Fruit fly (Drosophila melanogaster) whole organism, embryonic: Measurements from ENCODE around the gene nuf.

Experiments
- ATbp ChIP-seq: fragments of 200-800 bp; sonication (Bioruptor generic); optimal IDR thresholded peaks from 2 replicates; lab custom pipeline; 2017; ENCODE audit warnings: missing biosample characterization, mild to moderate bottlenecking, missing genetic modification characterization, missing genetic modification reagents
- Atf6 ChIP-seq: fragments of 200-800 bp; sonication (Bioruptor generic); IDR thresholded peaks from 2 replicates; pipeline ENCODE4 v1.3.6; 2022; ENCODE audit warnings: missing biosample characterization, missing genetic modification characterization
- Awh ChIP-seq: fragments of 200-800 bp; sonication (Bioruptor generic); IDR thresholded peaks from 2 replicates; pipeline ENCODE4, ENCODE4 v1.3.6; 2022; ENCODE audit warnings: missing biosample characterization, missing genetic modification characterization
- CG10543 ChIP-seq: fragments of 200-800 bp; sonication (Bioruptor generic); optimal IDR thresholded peaks from 3 replicates; lab custom pipeline; 2017; ENCODE audit warnings: missing biosample characterization, mild to moderate bottlenecking, missing genetic modification characterization, moderate library complexity
- CG11085 ChIP-seq: fragments of 200-800 bp; sonication (Bioruptor generic); IDR thresholded peaks from 2 replicates; pipeline ENCODE4 v1.3.6; 2022; ENCODE audit warnings: missing biosample characterization, missing genetic modification characterization
- CG13123 ChIP-seq: fragments of 200-800 bp; sonication (Bioruptor generic); optimal IDR thresholded peaks from 2 replicates; lab custom pipeline; 2016; ENCODE audit warnings: missing biosample characterization, missing genetic modification characterization
- CG14050 ChIP-seq: fragments of 200-800 bp; sonication (Bioruptor generic); IDR thresholded peaks from 3 replicates; pipeline ENCODE4 v1.3.6; 2022; ENCODE audit warnings: missing biosample characterization, missing genetic modification characterization
- CG14441 ChIP-seq: fragments of 200-800 bp; sonication (Bioruptor generic); IDR thresholded peaks from 2 replicates; pipeline ENCODE4 v1.3.6; 2022; ENCODE audit warnings: missing biosample characterization, missing genetic modification characterization
- CG14710 ChIP-seq: fragments of 200-800 bp; sonication (Bioruptor generic); optimal IDR thresholded peaks from 3 replicates; lab custom pipeline; 2019; ENCODE audit warnings: missing biosample characterization, mild to moderate bottlenecking, missing genetic modification characterization, moderate library complexity
- CG14860 ChIP-seq: fragments of 200-800 bp; sonication (Bioruptor generic); IDR thresholded peaks from 3 replicates; pipeline ENCODE4 v1.3.6; 2022; ENCODE audit warnings: missing biosample characterization, missing genetic modification characterization; ENCODE audit not compliant: partially characterized antibody
- CG15479 ChIP-seq: fragments of 200-800 bp; sonication (Bioruptor generic); optimal IDR thresholded peaks from 3 replicates; lab custom pipeline; 2019; ENCODE audit warnings: missing biosample characterization, mild to moderate bottlenecking, missing genetic modification characterization, moderate library complexity
- CG1832 ChIP-seq: fragments of 200-800 bp; sonication (Bioruptor generic); optimal IDR thresholded peaks from 2 replicates; lab custom pipeline; 2017; ENCODE audit warnings: missing biosample characterization, mild to moderate bottlenecking, missing genetic modification characterization, inconsistent platforms
- CG30431 ChIP-seq: fragments of 200-800 bp; sonication (Bioruptor generic); optimal IDR thresholded peaks from 2 replicates; lab custom pipeline; 2017; ENCODE audit warnings: missing biosample characterization, missing genetic modification characterization
- CG31388 ChIP-seq: fragments of 200-800 bp; sonication (Bioruptor generic); optimal IDR thresholded peaks from 2 replicates; lab custom pipeline; 2016; ENCODE audit warnings: missing biosample characterization, missing genetic modification characterization
- CG3163 ChIP-seq: fragments of 200-800 bp; sonication (Bioruptor generic); optimal IDR thresholded peaks from 3 replicates; lab custom pipeline; 2016; ENCODE audit warnings: missing biosample characterization, missing genetic modification characterization
- CG34376 ChIP-seq: fragments of 200-800 bp; sonication (Bioruptor generic); optimal IDR thresholded peaks from 2 replicates; lab custom pipeline; 2018; ENCODE audit warnings: missing biosample characterization, mild to moderate bottlenecking, missing genetic modification characterization
- CG3726 ChIP-seq: fragments of 200-800 bp; sonication (Bioruptor generic); IDR thresholded peaks from 3 replicates; pipeline ENCODE4, ENCODE4 v1.3.6; 2022; ENCODE audit warnings: missing biosample characterization, missing genetic modification characterization
- CG3838 ChIP-seq: fragments of 200-800 bp; sonication (Bioruptor generic); optimal IDR thresholded peaks from 3 replicates; lab custom pipeline; 2016; ENCODE audit warnings: missing biosample characterization, missing genetic modification characterization
- CG4282 ChIP-seq: fragments of 200-800 bp; sonication (Bioruptor generic); optimal IDR thresholded peaks from 2 replicates; lab custom pipeline; 2016; ENCODE audit warnings: missing biosample characterization, missing genetic modification characterization
- CG4328 ChIP-seq: fragments of 200-800 bp; sonication (Bioruptor generic); optimal IDR thresholded peaks from 3 replicates; lab custom pipeline; 2017; ENCODE audit warnings: missing biosample characterization, missing genetic modification reagents, missing genetic modification characterization
- CG4707 ChIP-seq: fragments of 200-800 bp; sonication (Bioruptor generic); optimal IDR thresholded peaks from 2 replicates; lab custom pipeline; 2018; ENCODE audit warnings: missing biosample characterization, mild to moderate bottlenecking, missing genetic modification characterization, moderate library complexity
- CG6254 ChIP-seq: fragments of 200-800 bp; sonication (Bioruptor generic); optimal IDR thresholded peaks from 3 replicates; lab custom pipeline; 2017; ENCODE audit warnings: mild to moderate bottlenecking, missing biosample characterization, missing genetic modification reagents, missing genetic modification characterization
- CG6654 ChIP-seq: fragments of 200-800 bp; sonication (Bioruptor generic); optimal IDR thresholded peaks from 2 replicates; lab custom pipeline; 2017; ENCODE audit warnings: missing biosample characterization, mild to moderate bottlenecking, missing genetic modification characterization
- CG6689 ChIP-seq: fragments of 200-800 bp; sonication (Bioruptor generic); IDR thresholded peaks from 2 replicates; pipeline ENCODE4 v1.3.6; 2022; ENCODE audit warnings: missing biosample characterization, missing genetic modification characterization
- CG6765 ChIP-seq: fragments of 200-800 bp; sonication (Bioruptor generic); optimal IDR thresholded peaks from 3 replicates; lab custom pipeline; 2017; ENCODE audit warnings: missing biosample characterization, mild to moderate bottlenecking, missing genetic modification characterization
- Deaf1 ChIP-seq: fragments of 200-800 bp; optimal IDR thresholded peaks from 3 replicates; lab custom pipeline; 2019; ENCODE audit warnings: missing biosample characterization, mild to moderate bottlenecking, missing genetic modification characterization, moderate library complexity
- Doc3 ChIP-seq: fragments of 200-800 bp; sonication (Bioruptor generic); IDR thresholded peaks from 3 replicates; pipeline ENCODE4 v1.3.6; 2022; ENCODE audit warnings: missing biosample characterization, missing genetic modification characterization; ENCODE audit not compliant: partially characterized antibody
- E2f1 ChIP-seq: fragments of 200-800 bp; sonication (Bioruptor generic); IDR thresholded peaks from 2 replicates; pipeline ENCODE4 v1.3.6; 2022; ENCODE audit warnings: missing biosample characterization, missing genetic modification characterization
- Eip74EF ChIP-seq, 2 experiments: fragments of 200-800 bp in 1 of 2; fragments of >200 bp in 1 of 2; sonication (Bioruptor generic) in 1 of 2; optimal IDR thresholded peaks; 2 replicates each; lab custom pipeline; 2017 to 2019; ENCODE audit warnings: missing biosample characterization in 2 of 2, missing genetic modification characterization in 2 of 2, mild to moderate bottlenecking in 1 of 2, moderate library complexity in 1 of 2
- Elba2 ChIP-seq: fragments of 200-800 bp; sonication (Bioruptor generic); optimal IDR thresholded peaks from 3 replicates; lab custom pipeline; 2016; ENCODE audit warnings: missing biosample characterization, missing genetic modification characterization
- GATAe ChIP-seq: fragments of 200-800 bp; sonication (Bioruptor generic); conservative IDR thresholded peaks from 2 replicates; pipeline ENCODE4 v1.3.6; 2022; ENCODE audit warnings: missing biosample characterization, missing genetic modification characterization
- Gsc ChIP-seq: fragments of 200-800 bp; sonication (Bioruptor generic); IDR thresholded peaks from 2 replicates; pipeline ENCODE4 v1.3.6; 2022; ENCODE audit warnings: missing biosample characterization, missing genetic modification characterization
- Nf-YB ChIP-seq: fragments of 200-800 bp; sonication (Bioruptor generic); optimal IDR thresholded peaks from 3 replicates; lab custom pipeline; 2019; ENCODE audit warnings: missing biosample characterization, mild to moderate bottlenecking, missing genetic modification characterization, moderate library complexity
- Rfx ChIP-seq: fragments of 200-800 bp; sonication (Bioruptor generic); IDR thresholded peaks from 2 replicates; pipeline ENCODE4 v1.3.6; 2022; ENCODE audit warnings: missing biosample characterization, missing genetic modification characterization
- Sin3A ChIP-seq: fragments of >200 bp; optimal IDR thresholded peaks from 2 replicates; lab custom pipeline; 2018
- Vsx1 ChIP-seq: fragments of 200-800 bp; sonication (Bioruptor generic); optimal IDR thresholded peaks from 2 replicates; lab custom pipeline; 2017; ENCODE audit warnings: missing biosample characterization, mild to moderate bottlenecking, missing genetic modification characterization, missing genetic modification reagents
- ci ChIP-seq: fragments of 200-800 bp; sonication (Bioruptor generic); IDR thresholded peaks from 3 replicates; pipeline ENCODE4 v1.3.6; 2022; ENCODE audit warnings: missing biosample characterization, missing genetic modification characterization
- dimm ChIP-seq: fragments of 200-800 bp; sonication (Bioruptor generic); IDR thresholded peaks from 2 replicates; pipeline ENCODE4 v1.3.6; 2022; ENCODE audit warnings: missing biosample characterization, missing genetic modification characterization
- dysf ChIP-seq: fragments of 200-800 bp; sonication (Bioruptor generic); IDR thresholded peaks from 3 replicates; pipeline ENCODE4 v1.3.6; 2022; ENCODE audit warnings: missing biosample characterization, missing genetic modification characterization
- kah ChIP-seq: fragments of 200-800 bp; sonication (Bioruptor generic); optimal IDR thresholded peaks from 2 replicates; lab custom pipeline; 2018; ENCODE audit warnings: missing biosample characterization, mild to moderate bottlenecking, missing genetic modification characterization
- lola ChIP-seq, 3 experiments: fragments of >200 bp in 2 of 3; fragments of 200-800 bp in 1 of 3; sonication (Bioruptor generic) in 1 of 3; optimal IDR thresholded peaks; 2 replicates each; lab custom pipeline; 2017 to 2019; ENCODE audit warnings: missing biosample characterization in 3 of 3, missing genetic modification characterization in 3 of 3, mild to moderate bottlenecking in 1 of 3, moderate library complexity in 1 of 3
- lov ChIP-seq, 2 experiments: fragments of 200-800 bp in 1 of 2; fragments of >200 bp in 1 of 2; sonication (Bioruptor generic) in 1 of 2; IDR thresholded peaks in 1 of 2; optimal IDR thresholded peaks in 1 of 2; 2 replicates in 1 of 2; 3 replicates in 1 of 2; pipeline versions ENCODE4 v1.3.6 to Lab custom; 2017 to 2022; ENCODE audit warnings: missing biosample characterization in 1 of 2, missing genetic modification characterization in 1 of 2
- oc ChIP-seq: fragments of 200-800 bp; sonication (Bioruptor generic); optimal IDR thresholded peaks from 2 replicates; lab custom pipeline; 2018; ENCODE audit warnings: missing biosample characterization, mild to moderate bottlenecking, missing genetic modification characterization, moderate library complexity
- phol ChIP-seq: fragments of 200-800 bp; sonication (Bioruptor generic); optimal IDR thresholded peaks from 3 replicates; lab custom pipeline; 2018; ENCODE audit warnings: missing biosample characterization, mild to moderate bottlenecking, missing genetic modification characterization, moderate library complexity
- pnt ChIP-seq: fragments of 200-800 bp; sonication (Bioruptor generic); optimal IDR thresholded peaks from 3 replicates; lab custom pipeline; 2016; ENCODE audit warnings: missing biosample characterization, missing genetic modification characterization
- pzg ChIP-seq: fragments of 200-800 bp; sonication (Bioruptor generic); optimal IDR thresholded peaks from 3 replicates; lab custom pipeline; 2018; ENCODE audit warnings: missing biosample characterization, mild to moderate bottlenecking, missing genetic modification characterization, moderate library complexity
- stwl ChIP-seq: fragments of 200-800 bp; sonication (Bioruptor generic); optimal IDR thresholded peaks from 3 replicates; lab custom pipeline; 2018; ENCODE audit warnings: missing biosample characterization, mild to moderate bottlenecking, missing genetic modification characterization, moderate library complexity
- tx ChIP-seq: fragments of 200-800 bp; sonication (Bioruptor generic); optimal IDR thresholded peaks from 2 replicates; lab custom pipeline; 2016; ENCODE audit warnings: missing biosample characterization, missing genetic modification characterization
- vvl ChIP-seq: fragments of 200-800 bp; sonication (Bioruptor generic); IDR thresholded peaks from 2 replicates; pipeline ENCODE4 v1.3.6; 2022; ENCODE audit warnings: missing biosample characterization, missing genetic modification characterization
- wdn ChIP-seq: fragments of 200-800 bp; sonication (Bioruptor generic); IDR thresholded peaks from 2 replicates; pipeline ENCODE4 v1.3.6; 2022; ENCODE audit warnings: missing biosample characterization, missing genetic modification characterization
- zen ChIP-seq: fragments of 200-800 bp; sonication (Bioruptor generic); optimal IDR thresholded peaks from 3 replicates; lab custom pipeline; 2018; ENCODE audit warnings: missing biosample characterization, mild to moderate bottlenecking, missing genetic modification characterization, moderate library complexity

Gene nuf

DNA sequence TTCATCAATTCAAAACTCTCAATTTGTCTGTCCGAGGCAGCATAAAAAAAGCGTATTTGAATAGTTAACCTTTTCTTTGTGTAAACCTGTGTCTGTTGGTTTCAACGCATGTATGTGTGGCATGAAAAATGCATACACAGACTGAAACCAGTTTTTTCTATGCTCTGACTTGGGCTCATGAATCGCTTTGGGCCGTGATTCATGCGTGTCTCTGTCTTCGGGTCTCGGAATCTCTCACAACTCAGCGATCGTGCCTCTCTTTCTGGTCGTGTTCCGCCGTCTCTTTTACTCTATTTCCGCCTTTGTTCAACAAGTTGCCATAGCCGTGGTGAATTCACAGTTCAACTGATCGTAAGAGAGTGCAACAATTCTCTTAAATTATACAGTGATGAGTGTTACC lies 10.3 kb downstream of the nuf start (continued):
- TF ChIP-seq CG14441 (GFP tag; lab: Robert Waterston, UW) (no peak), lov (optimal IDR thresholded peaks at IDR 0.05; lab: Kevin White, UChicago) (no peak), lov (GFP tag; IDR thresholded peaks at IDR 0.05; lab: Robert Waterston, UW) (no peak), CG4707 (GFP tag; lab: Kevin White, UChicago) (no peak), CG6654 (GFP tag; lab: Kevin White, UChicago) (no peak), CG1832 (GFP tag; lab: Kevin White, UChicago) (no peak), Vsx1 (GFP tag; lab: Kevin White, UChicago) (no peak), ci (GFP tag; lab: Robert Waterston, UW) (peak; percentile 58; the same call in 2 of the 3 replicates), CG14050 (GFP tag; lab: Robert Waterston, UW) (no peak), CG6765 (GFP tag; lab: Kevin White, UChicago) (no peak), oc (tag; lab: Kevin White, UChicago) (peak; percentile 57), CG13123 (GFP tag; lab: Kevin White, UChicago) (no peak), Nf-YB (peak; percentile 2), pzg (GFP tag; lab: Kevin White, UChicago) (no peak), CG34376 (GFP tag; lab: Kevin White, UChicago) (no peak), lola (GFP tag; optimal IDR thresholded peaks at IDR 0.05; lab: Kevin White, UChicago) (no peak), CG31388 (GFP tag; lab: Kevin White, UChicago) (no peak), CG14710 (tag; lab: Kevin White, UChicago) (no peak), CG3163 (GFP tag; lab: Kevin White, UChicago) (peak; percentile 91), stwl (tag; lab: Kevin White, UChicago) (peak; percentile 13), Gsc (GFP tag; lab: Robert Waterston, UW) (no peak), dysf (no peak), Rfx (peak; percentile 5; the same call in 1 of the 2 replicates), CG15479 (GFP tag; lab: Kevin White, UChicago) (peak; percentile 12), Eip74EF (GFP tag; optimal IDR thresholded peaks at IDR 0.05; lab: Kevin White, UChicago) (peak in 1 of 2 experiments; percentile 54), wdn (GFP tag; lab: Robert Waterston, UW) (no peak), Awh (no peak), E2f1 (GFP tag; lab: Robert Waterston, UW) (no peak), CG3726 (GFP tag; lab: Robert Waterston, UW) (no peak), kah (GFP tag; lab: Kevin White, UChicago) (peak; percentile 80), CG30431 (GFP tag; lab: Kevin White, UChicago) (no peak), vvl (peak; percentile 79), pnt (GFP tag; lab: Kevin White, UChicago) (no peak), ATbp (GFP tag; lab: Kevin White, UChicago) (no peak), Deaf1 (tag; lab: Kevin White, UChicago) (peak; percentile 85), Sin3A (lab: Kevin White, UChicago) (no peak), phol (tag; lab: Kevin White, UChicago) (no peak), CG10543 (peak; percentile 55), CG4282 (no peak), CG11085 (no peak), CG14860 (GFP tag; lab: Robert Waterston, UW) (no peak), GATAe (GFP tag; lab: Robert Waterston, UW) (no peak), CG6254 (GFP tag; lab: Kevin White, UChicago) (no peak), CG6689 (GFP tag; lab: Robert Waterston, UW) (no peak), zen (tag; lab: Kevin White, UChicago) (no peak), Doc3 (no peak), dimm (GFP tag; lab: Robert Waterston, UW) (no peak), Elba2 (GFP tag; lab: Kevin White, UChicago) (no peak), CG3838 (GFP tag; lab: Kevin White, UChicago) (no peak), Atf6 (GFP tag; lab: Robert Waterston, UW) (0 out of 2 replicates have a peak, but pooled peaks have one; percentile 27), CG4328 (GFP tag; lab: Kevin White, UChicago) (no peak), tx (GFP tag; lab: Kevin White, UChicago) (no peak)
